Fruit fly (Drosophila melanogaster) whole organism, embryonic: Measurements from ENCODE around the gene CG5727.

Experiments used
- CG10209 ChIP-seq: fragments of 200-800 bp; sonication (Bioruptor generic); optimal IDR thresholded peaks from 3 replicates; lab custom pipeline; 2017; ENCODE audit warnings: missing biosample characterization, mild to moderate bottlenecking, missing genetic modification characterization, missing genetic modification reagents
- CG10654 ChIP-seq: fragments of 200-800 bp; sonication (Bioruptor generic); optimal IDR thresholded peaks from 2 replicates; lab custom pipeline; 2016; ENCODE audit warnings: missing biosample characterization, missing genetic modification characterization
- CG1529 ChIP-seq: fragments of 200-800 bp; sonication (Bioruptor generic); optimal IDR thresholded peaks from 3 replicates; lab custom pipeline; 2018; ENCODE audit warnings: missing biosample characterization, missing genetic modification characterization
- CG1603 ChIP-seq: fragments of 200-800 bp; sonication (Bioruptor generic); optimal IDR thresholded peaks from 2 replicates; lab custom pipeline; 2019; ENCODE audit warnings: missing biosample characterization, mild to moderate bottlenecking, missing genetic modification characterization, moderate library complexity
- CG17361 ChIP-seq: fragments of 200-800 bp; sonication (Bioruptor generic); IDR thresholded peaks from 3 replicates; pipeline ENCODE4 v1.3.6; 2022; ENCODE audit warnings: missing biosample characterization, missing genetic modification characterization
- CG17802 ChIP-seq: fragments of 200-800 bp; sonication (Bioruptor generic); optimal IDR thresholded peaks from 2 replicates; lab custom pipeline; 2018; ENCODE audit warnings: missing biosample characterization, mild to moderate bottlenecking, missing genetic modification characterization, moderate library complexity
- CG18764 ChIP-seq: fragments of 200-800 bp; sonication (Bioruptor generic); optimal IDR thresholded peaks from 3 replicates; lab custom pipeline; 2016; ENCODE audit warnings: missing biosample characterization, missing genetic modification characterization
- CG32767 ChIP-seq: fragments of 200-800 bp; sonication (Bioruptor generic); IDR thresholded peaks from 2 replicates; pipeline ENCODE4 v1.3.6; 2022; ENCODE audit warnings: missing biosample characterization, missing genetic modification characterization
- GATAe ChIP-seq: fragments of 200-800 bp; sonication (Bioruptor generic); conservative IDR thresholded peaks from 2 replicates; pipeline ENCODE4 v1.3.6; 2022; ENCODE audit warnings: missing biosample characterization, missing genetic modification characterization
- H2.0 ChIP-seq: fragments of 200-800 bp; sonication (Bioruptor generic); IDR thresholded peaks from 2 replicates; pipeline ENCODE4 v1.3.6; 2022; ENCODE audit warnings: missing biosample characterization, missing genetic modification characterization
- fd3F ChIP-seq: fragments of 200-800 bp; sonication (Bioruptor generic); optimal IDR thresholded peaks from 2 replicates; lab custom pipeline; 2018; ENCODE audit warnings: missing biosample characterization, mild to moderate bottlenecking, missing genetic modification characterization, moderate library complexity
- vvl ChIP-seq: fragments of 200-800 bp; sonication (Bioruptor generic); IDR thresholded peaks from 2 replicates; pipeline ENCODE4 v1.3.6; 2022; ENCODE audit warnings: missing biosample characterization, missing genetic modification characterization

dm6 chr2L:10172402-10172801 lies 38.1 kb downstream of the CG5727 start, which contains the start of gene CG13137:
- no peak for TF ChIP-seq CG17361 (GFP tag; lab: Robert Waterston, UW)
- TF ChIP-seq vvl (GFP tag; lab: Robert Waterston, UW) = no peak
- TF ChIP-seq CG1603 (tag; lab: Kevin White, UChicago) = no peak
- TF ChIP-seq GATAe (GFP tag; lab: Robert Waterston, UW) = no peak
- TF ChIP-seq CG17802 = no peak
- TF ChIP-seq CG10654 = no peak
- no peak for TF ChIP-seq CG1529 (GFP tag; lab: Kevin White, UChicago)
- no peak for TF ChIP-seq fd3F (GFP tag; lab: Kevin White, UChicago)
- TF ChIP-seq CG10209 (GFP tag; lab: Kevin White, UChicago) = no peak
- TF ChIP-seq H2.0 (GFP tag; lab: Robert Waterston, UW) = no peak
- TF ChIP-seq CG18764 (GFP tag; lab: Kevin White, UChicago) = no peak
- TF ChIP-seq CG32767 = no peak
